Worm (Caenorhabditis elegans): ENCODE data around the gene srd-26.

ce11 chrV:14175216-14175615 is 12.4 kb upstream of the srd-26 start, which contains the start of gene cest-2.2:
- TF ChIP-seq hmg-1.2 (GFP tag; IDR thresholded peaks at IDR 0.05) (no peak), snpc-4 (GFP tag; optimal IDR thresholded peaks at IDR 0.05) (no peak), snpc-4 (tag; optimal IDR thresholded peaks at IDR 0.05) (no peak), gei-17 (GFP tag; optimal IDR thresholded peaks at IDR 0.05) (no peak)

All from whole organism, young adult.